Fruit fly (Drosophila melanogaster) whole organism, embryonic: ENCODE results near the gene CG5846.

Experiments used
- Bgb ChIP-seq: fragments of 200-800 bp; sonication (Bioruptor generic); IDR thresholded peaks from 2 replicates; pipeline ENCODE4 v1.3.6; 2022; ENCODE audit warnings: missing biosample characterization, missing genetic modification characterization; ENCODE audit not compliant: partially characterized antibody
- CG10267 ChIP-seq: fragments of 200-800 bp; sonication (Bioruptor generic); optimal IDR thresholded peaks from 2 replicates; lab custom pipeline; 2018; ENCODE audit warnings: missing biosample characterization, mild to moderate bottlenecking, missing genetic modification characterization, moderate library complexity
- CG10462 ChIP-seq: fragments of 200-800 bp; sonication (Bioruptor generic); optimal IDR thresholded peaks from 2 replicates; lab custom pipeline; 2016; ENCODE audit warnings: missing biosample characterization, missing genetic modification characterization
- CG12219 ChIP-seq: fragments of 200-800 bp; sonication (Bioruptor generic); optimal IDR thresholded peaks from 3 replicates; lab custom pipeline; 2018; ENCODE audit warnings: missing biosample characterization, mild to moderate bottlenecking, missing genetic modification characterization
- CG12391 ChIP-seq: fragments of 200-800 bp; sonication (Bioruptor generic); optimal IDR thresholded peaks from 3 replicates; lab custom pipeline; 2018; ENCODE audit warnings: missing biosample characterization, mild to moderate bottlenecking, missing genetic modification characterization, moderate library complexity
- CG13775 ChIP-seq: fragments of 200-800 bp; sonication (Bioruptor generic); optimal IDR thresholded peaks from 3 replicates; lab custom pipeline; 2017; ENCODE audit warnings: missing biosample characterization, mild to moderate bottlenecking, missing genetic modification characterization
- CG14965 ChIP-seq: fragments of 200-800 bp; sonication (Bioruptor generic); optimal IDR thresholded peaks from 2 replicates; lab custom pipeline; 2016; ENCODE audit warnings: missing biosample characterization, missing genetic modification characterization, borderline replicate concordance
- CG16815 ChIP-seq: fragments of 200-800 bp; sonication (Bioruptor generic); optimal IDR thresholded peaks from 3 replicates; lab custom pipeline; 2017; ENCODE audit warnings: missing biosample characterization, mild to moderate bottlenecking, missing genetic modification characterization
- CG16863 ChIP-seq: fragments of 200-800 bp; sonication (Bioruptor generic); optimal IDR thresholded peaks from 3 replicates; lab custom pipeline; 2016; ENCODE audit warnings: missing biosample characterization, missing genetic modification characterization
- CG17361 ChIP-seq: fragments of 200-800 bp; sonication (Bioruptor generic); IDR thresholded peaks from 3 replicates; pipeline ENCODE4 v1.3.6; 2022; ENCODE audit warnings: missing biosample characterization, missing genetic modification characterization
- CG18262 ChIP-seq: fragments of 200-800 bp; optimal IDR thresholded peaks from 3 replicates; lab custom pipeline; 2019; ENCODE audit warnings: missing biosample characterization, mild to moderate bottlenecking, missing genetic modification characterization, moderate library complexity
- CG42726 ChIP-seq: fragments of 200-800 bp; sonication (Bioruptor generic); IDR thresholded peaks from 2 replicates; pipeline ENCODE4 v1.3.6; 2022; ENCODE audit warnings: missing biosample characterization, missing genetic modification characterization; ENCODE audit not compliant: partially characterized antibody
- CG7556 ChIP-seq: fragments of 200-800 bp; sonication (Bioruptor generic); optimal IDR thresholded peaks from 2 replicates; lab custom pipeline; 2017; ENCODE audit warnings: missing biosample characterization, mild to moderate bottlenecking, missing genetic modification characterization
- CG7745 ChIP-seq: fragments of 200-800 bp; sonication (Bioruptor generic); optimal IDR thresholded peaks from 2 replicates; lab custom pipeline; 2018; ENCODE audit warnings: missing biosample characterization, mild to moderate bottlenecking, missing genetic modification characterization, moderate library complexity
- CG8765 ChIP-seq: fragments of 200-800 bp; sonication (Bioruptor generic); IDR thresholded peaks from 2 replicates; pipeline ENCODE4 v1.3.6; 2022; ENCODE audit warnings: missing biosample characterization, missing genetic modification characterization
- CG9727 ChIP-seq: fragments of 200-800 bp; sonication (Bioruptor generic); optimal IDR thresholded peaks from 3 replicates; lab custom pipeline; 2017; ENCODE audit warnings: missing biosample characterization, mild to moderate bottlenecking, missing genetic modification characterization
- Kr ChIP-seq: fragments of 200-800 bp; sonication (Bioruptor generic); optimal IDR thresholded peaks from 2 replicates; lab custom pipeline; 2017; ENCODE audit warnings: missing biosample characterization, mild to moderate bottlenecking, missing genetic modification characterization
- Nf-YB ChIP-seq: fragments of 200-800 bp; sonication (Bioruptor generic); optimal IDR thresholded peaks from 3 replicates; lab custom pipeline; 2019; ENCODE audit warnings: missing biosample characterization, mild to moderate bottlenecking, missing genetic modification characterization, moderate library complexity
- Opbp ChIP-seq: fragments of 200-800 bp; sonication (Bioruptor generic); IDR thresholded peaks from 3 replicates; pipeline ENCODE4 v1.3.6; 2022; ENCODE audit warnings: missing biosample characterization, missing genetic modification characterization; ENCODE audit not compliant: partially characterized antibody
- Sry-δ ChIP-seq: fragments of 200-800 bp; sonication (Bioruptor generic); optimal IDR thresholded peaks from 2 replicates; lab custom pipeline; 2016; ENCODE audit warnings: missing biosample characterization, missing genetic modification characterization
- ac ChIP-seq: fragments of 200-800 bp; sonication (Bioruptor generic); optimal IDR thresholded peaks from 3 replicates; lab custom pipeline; 2017; ENCODE audit warnings: missing biosample characterization, mild to moderate bottlenecking, missing genetic modification characterization
- br ChIP-seq: fragments of >200 bp; optimal IDR thresholded peaks from 2 replicates; lab custom pipeline; 2017
- cato ChIP-seq: fragments of 200-800 bp; sonication (Bioruptor generic); optimal IDR thresholded peaks from 2 replicates; lab custom pipeline; 2016; ENCODE audit warnings: missing biosample characterization, missing genetic modification characterization, borderline replicate concordance
- chif ChIP-seq, 2 experiments: fragments of 200-800 bp; sonication (Bioruptor generic); optimal IDR thresholded peaks; 3 replicates each; lab custom pipeline; 2016; ENCODE audit warnings: missing biosample characterization in 2 of 2, missing genetic modification characterization in 2 of 2
- dan ChIP-seq: fragments of 200-800 bp; sonication (Bioruptor generic); IDR thresholded peaks from 2 replicates; pipeline ENCODE4 v1.3.6; 2022; ENCODE audit warnings: missing biosample characterization, missing genetic modification characterization
- ewg ChIP-seq: fragments of 200-800 bp; sonication (Bioruptor generic); optimal IDR thresholded peaks from 3 replicates; lab custom pipeline; 2017; ENCODE audit warnings: mild to moderate bottlenecking, missing biosample characterization, missing genetic modification reagents, missing genetic modification characterization
- gem ChIP-seq: fragments of 200-800 bp; sonication (Bioruptor generic); optimal IDR thresholded peaks from 2 replicates; lab custom pipeline; 2019; ENCODE audit warnings: missing biosample characterization, mild to moderate bottlenecking, missing genetic modification characterization, moderate library complexity
- gsb-n ChIP-seq: fragments of 200-800 bp; sonication (Bioruptor generic); optimal IDR thresholded peaks from 3 replicates; lab custom pipeline; 2018; ENCODE audit warnings: missing biosample characterization, mild to moderate bottlenecking, missing genetic modification characterization
- ind ChIP-seq: fragments of 200-800 bp; sonication (Bioruptor generic); optimal IDR thresholded peaks from 3 replicates; lab custom pipeline; 2016; ENCODE audit warnings: missing biosample characterization, missing genetic modification characterization
- lola ChIP-seq, 3 experiments: fragments of >200 bp in 2 of 3; fragments of 200-800 bp in 1 of 3; sonication (Bioruptor generic) in 1 of 3; optimal IDR thresholded peaks; 2 replicates each; lab custom pipeline; 2017 to 2019; ENCODE audit warnings: missing biosample characterization in 3 of 3, missing genetic modification characterization in 3 of 3, mild to moderate bottlenecking in 1 of 3, moderate library complexity in 1 of 3
- lov ChIP-seq, 2 experiments: fragments of 200-800 bp in 1 of 2; fragments of >200 bp in 1 of 2; sonication (Bioruptor generic) in 1 of 2; IDR thresholded peaks in 1 of 2; optimal IDR thresholded peaks in 1 of 2; 2 replicates in 1 of 2; 3 replicates in 1 of 2; pipeline versions ENCODE4 v1.3.6 to Lab custom; 2017 to 2022; ENCODE audit warnings: missing biosample characterization in 1 of 2, missing genetic modification characterization in 1 of 2
- phol ChIP-seq: fragments of 200-800 bp; sonication (Bioruptor generic); optimal IDR thresholded peaks from 3 replicates; lab custom pipeline; 2018; ENCODE audit warnings: missing biosample characterization, mild to moderate bottlenecking, missing genetic modification characterization, moderate library complexity
- prd ChIP-seq, 3 experiments: fragments of >200 bp in 2 of 3; fragments of 200-800 bp in 1 of 3; sonication (Bioruptor generic) in 1 of 3; optimal IDR thresholded peaks in 2 of 3; IDR thresholded peaks in 1 of 3; 2 replicates in 2 of 3; 3 replicates in 1 of 3; pipeline versions ENCODE4 v1.3.6 to Lab custom; 2017 to 2022; ENCODE audit warnings: missing biosample characterization in 1 of 3, missing genetic modification characterization in 1 of 3
- psq ChIP-seq: fragments of 200-800 bp; sonication (Bioruptor generic); optimal IDR thresholded peaks from 2 replicates; lab custom pipeline; 2017; ENCODE audit warnings: missing biosample characterization, missing genetic modification characterization
- row ChIP-seq: fragments of 200-800 bp; sonication (Bioruptor generic); IDR thresholded peaks from 3 replicates; pipeline ENCODE4 v1.3.6; 2022; ENCODE audit warnings: missing biosample characterization, missing genetic modification characterization
- sd ChIP-seq: fragments of 200-800 bp; sonication (Bioruptor generic); optimal IDR thresholded peaks from 3 replicates; lab custom pipeline; 2018; ENCODE audit warnings: missing biosample characterization, mild to moderate bottlenecking, missing genetic modification characterization, moderate library complexity
- tin ChIP-seq: fragments of 200-800 bp; sonication (Bioruptor generic); optimal IDR thresholded peaks from 3 replicates; lab custom pipeline; 2016; ENCODE audit warnings: missing biosample characterization, missing genetic modification characterization
- twi ChIP-seq: fragments of 200-800 bp; optimal IDR thresholded peaks from 2 replicates; lab custom pipeline; 2019; ENCODE audit warnings: missing biosample characterization, mild to moderate bottlenecking, missing genetic modification characterization, moderate library complexity
- unpg ChIP-seq: fragments of 200-800 bp; sonication (Bioruptor generic); optimal IDR thresholded peaks from 3 replicates; lab custom pipeline; 2018; ENCODE audit warnings: missing biosample characterization, mild to moderate bottlenecking, missing genetic modification characterization, moderate library complexity
- zf30C ChIP-seq: fragments of 200-800 bp; sonication (Bioruptor generic); optimal IDR thresholded peaks from 3 replicates; lab custom pipeline; 2018; ENCODE audit warnings: missing biosample characterization, mild to moderate bottlenecking, missing genetic modification characterization
- zfh1 ChIP-seq: fragments of 200-800 bp; sonication (Bioruptor generic); IDR thresholded peaks from 3 replicates; pipeline ENCODE4 v1.3.6; 2022; ENCODE audit warnings: missing biosample characterization, missing genetic modification characterization

The CG5846 gene

dm6 chr2L:9989846-9990506 is 32.9 kb upstream of the CG5846 start (continued):
- TF ChIP-seq unpg (GFP tag; lab: Kevin White, UChicago) (peak; percentile 21), gsb-n (tag; lab: Kevin White, UChicago) (peak; percentile 45), Nf-YB (peak; percentile 27), ac (GFP tag; lab: Kevin White, UChicago) (peak; percentile 95), phol (peak; percentile 26), tin (GFP tag; lab: Kevin White, UChicago) (peak; percentile 16), CG12391 (tag; lab: Kevin White, UChicago) (peak; percentile 44), zfh1 (GFP tag; lab: Robert Waterston, UW) (peak; percentile 65; the same call in 2 of the 3 replicates), row (peak; percentile 44; the same call in 2 of the 3 replicates), CG18262 (peak; percentile 52), CG8765 (GFP tag; lab: Robert Waterston, UW) (peak; percentile 14; the same call in 1 of the 2 replicates), CG7556 (peak; percentile 15), CG42726 (no peak), br (no peak), cato (no peak), CG10462 (GFP tag; lab: Kevin White, UChicago) (no peak), CG9727 (GFP tag; lab: Kevin White, UChicago) (peak; percentile 76), CG16815 (GFP tag; lab: Kevin White, UChicago) (peak; percentile 20), lov (optimal IDR thresholded peaks at IDR 0.05; lab: Kevin White, UChicago) (no peak), lov (GFP tag; IDR thresholded peaks at IDR 0.05; lab: Robert Waterston, UW) (peak; percentile 67; the same call in 1 of the 3 replicates), ind (GFP tag; lab: Kevin White, UChicago) (no peak), zf30C (GFP tag; lab: Kevin White, UChicago) (peak; percentile 80), dan (GFP tag; lab: Robert Waterston, UW) (peak; percentile 65), CG12219 (no peak), Sry-δ (no peak), lola (GFP tag; optimal IDR thresholded peaks at IDR 0.05; lab: Kevin White, UChicago) (peak in 1 of 3 experiments; percentile 66), CG13775 (GFP tag; lab: Kevin White, UChicago) (peak; percentile 17), sd (no peak), CG10267 (peak; percentile 40), ewg (GFP tag; lab: Kevin White, UChicago) (peak; percentile 0), gem (tag; lab: Kevin White, UChicago) (peak; percentile 48), CG16863 (GFP tag; lab: Kevin White, UChicago) (no peak), psq (GFP tag; lab: Kevin White, UChicago) (no peak), prd (optimal IDR thresholded peaks at IDR 0.05; lab: Kevin White, UChicago) (no peak), prd (GFP tag; IDR thresholded peaks at IDR 0.05; lab: Robert Waterston, UW) (peak; percentile 61; the same call in 1 of the 3 replicates), CG17361 (GFP tag; lab: Robert Waterston, UW) (0 out of 3 replicates have a peak, but pooled peaks have one; percentile 25)

- TF ChIP-seq Bgb (GFP tag; lab: Robert Waterston, UW) (no peak), CG14965 (GFP tag; lab: Kevin White, UChicago) (no peak), twi (tag; lab: Kevin White, UChicago) (peak; percentile 92), chif (GFP tag; optimal IDR thresholded peaks at IDR 0.05; lab: Kevin White, UChicago) (no peak), Kr (peak; percentile 28), Opbp (GFP tag; lab: Robert Waterston, UW) (no peak), CG9727 (GFP tag; lab: Kevin White, UChicago) (no peak), CG7745 (tag; lab: Kevin White, UChicago) (no peak)
These were observed 32.2 kb upstream of the CG5846 start for dm6 chr2L:9989275-9989674.
